Fruit fly (Drosophila melanogaster): ENCODE data around the gene CG2217.
A peak's percentile ranks its signal among the peaks of the same experiment; 100 is the strongest.

DNA sequence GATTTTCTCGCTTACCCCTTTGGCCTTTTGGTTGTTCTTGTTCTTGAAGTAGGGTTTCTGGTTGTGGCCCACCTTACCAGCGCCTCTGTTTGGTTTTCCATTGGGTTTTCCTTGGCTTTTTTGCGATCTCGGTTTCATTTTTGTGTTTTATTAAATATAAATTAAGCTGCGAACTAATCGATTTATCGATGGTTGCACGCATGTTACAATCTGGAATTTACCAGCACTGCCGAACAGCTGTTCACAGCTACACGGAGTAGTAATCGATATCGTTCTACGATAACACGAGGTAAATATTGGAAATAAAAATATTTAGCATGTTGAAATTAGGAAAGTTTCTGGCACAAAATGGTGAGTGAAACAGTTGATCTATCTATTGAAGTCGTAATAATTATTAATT lies 924 bp upstream of the CG2217 start, which contains the start of the genes CG15535 and mRpS18C:
- TF ChIP-seq CTCF (optimal IDR thresholded peaks at IDR 0.05) (peak in 1 of 2 experiments; percentile 42), CG8478 (optimal IDR thresholded peaks at IDR 0.05) (no peak)

All from S2 (cell line).